Worm (Caenorhabditis elegans) whole organism, L1 larva: ENCODE data around the gene str-187.

Source experiments
- C16A3.4 ChIP-seq: fragments of 150-350 bp; optimal IDR thresholded peaks from 2 replicates; lab custom pipeline; 2014; ENCODE audit warnings: missing biosample characterization, missing genetic modification characterization
- C34B4.2 ChIP-seq: sonication (generic microtip); optimal IDR thresholded peaks from 2 replicates; lab custom pipeline; 2017; ENCODE audit warnings: mild to moderate bottlenecking, missing genetic modification characterization, missing compliant biosample characterization
- F16B12.6 ChIP-seq: fragments of 150-350 bp; optimal IDR thresholded peaks from 2 replicates; lab custom pipeline; 2014; ENCODE audit warnings: missing biosample characterization, missing genetic modification characterization
- ama-1 ChIP-seq: fragments of 150-350 bp; optimal IDR thresholded peaks from 2 replicates; lab custom pipeline; 2014
- ceh-63 ChIP-seq: fragments of 200-800 bp; sonication (Bioruptor generic); optimal IDR thresholded peaks from 2 replicates; lab custom pipeline; 2018; ENCODE audit warnings: mild to moderate bottlenecking, missing genetic modification characterization, missing compliant biosample characterization
- ceh-8 ChIP-seq: fragments of 200-800 bp; sonication (Bioruptor generic); optimal IDR thresholded peaks from 2 replicates; lab custom pipeline; 2018; ENCODE audit warnings: mild to moderate bottlenecking, missing genetic modification characterization, moderate library complexity, missing compliant biosample characterization
- ceh-82 ChIP-seq, 3 experiments: fragments of 150-350 bp in 1 of 3; sonication (generic microtip) in 2 of 3; optimal IDR thresholded peaks; 2 replicates each; lab custom pipeline; 2014 to 2017; ENCODE audit warnings: missing biosample characterization in 3 of 3, missing genetic modification characterization in 3 of 3
- ceh-90 ChIP-seq: sonication (generic microtip); optimal IDR thresholded peaks from 2 replicates; lab custom pipeline; 2016; ENCODE audit warnings: missing genetic modification characterization, missing compliant biosample characterization
- dpl-1 ChIP-seq, 3 experiments: fragments of 150-350 bp in 2 of 3; sonication (generic microtip) in 1 of 3; optimal IDR thresholded peaks; 2 replicates each; lab custom pipeline; 2014 to 2017; ENCODE audit warnings: missing biosample characterization in 3 of 3, missing genetic modification characterization in 3 of 3, missing genetic modification reagents in 3 of 3
- dsc-1 ChIP-seq: sonication (generic microtip); optimal IDR thresholded peaks from 2 replicates; lab custom pipeline; 2016; ENCODE audit warnings: mild to moderate bottlenecking, missing genetic modification characterization, missing compliant biosample characterization
- efl-1 ChIP-seq, 4 experiments: fragments of 150-350 bp; optimal IDR thresholded peaks in 3 of 4; peaks in 1 of 4; 1 replicate in 1 of 4; 2 replicates in 3 of 4; lab custom pipeline; 2014; ENCODE audit warnings: missing biosample characterization in 2 of 4, missing genetic modification characterization in 2 of 4, missing genetic modification reagents in 2 of 4
- efl-3 ChIP-seq: fragments of 200-800 bp; sonication (Bioruptor generic); optimal IDR thresholded peaks from 2 replicates; lab custom pipeline; 2018; ENCODE audit warnings: mild to moderate bottlenecking, missing genetic modification characterization, missing compliant biosample characterization
- egl-27 ChIP-seq, 2 experiments: fragments of 150-350 bp in 1 of 2; sonication (generic microtip); optimal IDR thresholded peaks; 3 replicates each; lab custom pipeline; 2017 to 2018; ENCODE audit warnings: missing biosample characterization in 2 of 2, missing genetic modification characterization in 2 of 2, missing genetic modification reagents in 2 of 2
- elt-2 ChIP-seq: sonication (generic microtip); optimal IDR thresholded peaks from 2 replicates; lab custom pipeline; 2016; ENCODE audit warnings: missing genetic modification characterization, mild to moderate bottlenecking, inconsistent platforms, missing compliant biosample characterization, missing genetic modification reagents
- fkh-8 ChIP-seq: sonication (generic microtip); optimal IDR thresholded peaks from 2 replicates; lab custom pipeline; 2016; ENCODE audit warnings: mild to moderate bottlenecking, missing genetic modification characterization, missing compliant biosample characterization
- fos-1 ChIP-seq: fragments of 150-350 bp; optimal IDR thresholded peaks from 2 replicates; lab custom pipeline; 2014; ENCODE audit warnings: missing biosample characterization, missing genetic modification characterization
- grh-1 ChIP-seq: fragments of 200-800 bp; sonication (Bioruptor generic); IDR thresholded peaks from 2 replicates; pipeline ENCODE4 v1.3.6; 2022; ENCODE audit warnings: missing genetic modification reagents, missing genetic modification characterization, missing compliant biosample characterization
- hlh-17 ChIP-seq: fragments of 200-800 bp; sonication (Bioruptor generic); optimal IDR thresholded peaks from 2 replicates; lab custom pipeline; 2018; ENCODE audit warnings: missing genetic modification characterization, mild to moderate bottlenecking, missing compliant biosample characterization, moderate library complexity, borderline replicate concordance
- hpl-2 ChIP-seq: fragments of 150-350 bp; optimal IDR thresholded peaks from 2 replicates; lab custom pipeline; 2014; ENCODE audit warnings: missing biosample characterization, missing genetic modification reagents, missing genetic modification characterization
- isw-1 ChIP-seq: fragments of 200-800 bp; sonication (Bioruptor generic); IDR thresholded peaks from 2 replicates; pipeline ENCODE4 v1.3.6; 2022; ENCODE audit warnings: missing genetic modification characterization, missing compliant biosample characterization
- lin-13 ChIP-seq: fragments of 150-350 bp; optimal IDR thresholded peaks from 2 replicates; lab custom pipeline; 2014; ENCODE audit warnings: missing biosample characterization, missing genetic modification reagents, missing genetic modification characterization
- lin-35 ChIP-seq, 2 experiments: fragments of 150-350 bp; optimal IDR thresholded peaks; 2 replicates each; lab custom pipeline; 2014; ENCODE audit warnings: missing biosample characterization in 2 of 2, missing genetic modification characterization in 2 of 2, missing genetic modification reagents in 2 of 2
- lin-39 ChIP-seq: fragments of 150-350 bp; optimal IDR thresholded peaks from 2 replicates; lab custom pipeline; 2014; ENCODE audit warnings: missing biosample characterization, missing genetic modification reagents, missing genetic modification characterization
- lsy-2 ChIP-seq, 2 experiments: fragments of 150-350 bp; optimal IDR thresholded peaks; 2 replicates each; lab custom pipeline; 2014; ENCODE audit warnings: missing biosample characterization in 2 of 2, missing genetic modification characterization in 2 of 2
- mab-9 ChIP-seq: fragments of 200-800 bp; sonication (Bioruptor generic); IDR thresholded peaks from 2 replicates; pipeline ENCODE4 v1.3.6; 2022; ENCODE audit warnings: missing genetic modification reagents, missing genetic modification characterization, missing compliant biosample characterization
- mdl-1 ChIP-seq, 2 experiments: fragments of 150-350 bp; optimal IDR thresholded peaks; 2 replicates each; lab custom pipeline; 2014 to 2017; ENCODE audit warnings: missing biosample characterization in 2 of 2, missing genetic modification characterization in 2 of 2, inconsistent platforms in 1 of 2
- mef-2 ChIP-seq: fragments of 150-350 bp; optimal IDR thresholded peaks from 2 replicates; lab custom pipeline; 2014; ENCODE audit warnings: missing biosample characterization, missing genetic modification characterization
- mep-1 ChIP-seq: fragments of 150-350 bp; optimal IDR thresholded peaks from 2 replicates; lab custom pipeline; 2014; ENCODE audit warnings: missing biosample characterization, missing genetic modification characterization
- nhr-12 ChIP-seq: sonication (generic microtip); optimal IDR thresholded peaks from 2 replicates; lab custom pipeline; 2017; ENCODE audit warnings: missing biosample characterization, missing genetic modification characterization
- nhr-19 ChIP-seq: fragments of 200-800 bp; sonication (Bioruptor generic); conservative IDR thresholded peaks from 2 replicates; pipeline ENCODE4 v1.3.6; 2022; ENCODE audit warnings: missing genetic modification characterization, missing compliant biosample characterization
- nhr-71 ChIP-seq: sonication (generic microtip); optimal IDR thresholded peaks from 2 replicates; lab custom pipeline; 2016; ENCODE audit warnings: mild to moderate bottlenecking, missing genetic modification characterization, moderate library complexity, missing compliant biosample characterization
- nhr-77 ChIP-seq: fragments of 150-350 bp; optimal IDR thresholded peaks from 2 replicates; lab custom pipeline; 2014; ENCODE audit warnings: missing biosample characterization, missing genetic modification characterization
- nhr-84 ChIP-seq: sonication (generic microtip); optimal IDR thresholded peaks from 2 replicates; lab custom pipeline; 2017; ENCODE audit warnings: missing biosample characterization, missing genetic modification characterization
- nhr-85 ChIP-seq: sonication (generic microtip); peaks from one replicate; lab custom pipeline; 2016; ENCODE audit warnings: missing genetic modification characterization, inconsistent platforms, missing compliant biosample characterization
- snpc-4 ChIP-seq: fragments of 150-350 bp; optimal IDR thresholded peaks from 2 replicates; lab custom pipeline; 2014; ENCODE audit warnings: missing biosample characterization, missing genetic modification characterization
- sox-4 ChIP-seq: sonication (generic microtip); optimal IDR thresholded peaks from 2 replicates; lab custom pipeline; 2016; ENCODE audit warnings: missing genetic modification characterization, missing compliant biosample characterization
- sup-37 ChIP-seq: fragments of 200-800 bp; sonication (Bioruptor generic); optimal IDR thresholded peaks from 2 replicates; lab custom pipeline; 2018; ENCODE audit warnings: mild to moderate bottlenecking, missing genetic modification characterization, missing compliant biosample characterization
- swsn-7 ChIP-seq: sonication (generic microtip); optimal IDR thresholded peaks from 2 replicates; lab custom pipeline; 2016; ENCODE audit warnings: missing genetic modification characterization, missing compliant biosample characterization
- tlp-1 ChIP-seq: fragments of 150-350 bp; optimal IDR thresholded peaks from 2 replicates; lab custom pipeline; 2014; ENCODE audit warnings: missing biosample characterization, missing genetic modification characterization
- unc-30 ChIP-seq: sonication (generic microtip); optimal IDR thresholded peaks from 2 replicates; lab custom pipeline; 2017; ENCODE audit warnings: missing biosample characterization, missing genetic modification characterization
- unc-86 ChIP-seq: sonication (generic microtip); optimal IDR thresholded peaks from 2 replicates; lab custom pipeline; 2016; ENCODE audit warnings: missing genetic modification characterization, missing compliant biosample characterization
- zag-1 ChIP-seq: fragments of 150-350 bp; optimal IDR thresholded peaks from 2 replicates; lab custom pipeline; 2014; ENCODE audit warnings: missing biosample characterization, missing genetic modification characterization
- ztf-11 ChIP-seq, 2 experiments: sonication (generic microtip); optimal IDR thresholded peaks; 2 replicates each; lab custom pipeline; 2016 to 2017; ENCODE audit warnings: missing genetic modification characterization in 2 of 2, missing biosample characterization in 1 of 2, missing compliant biosample characterization in 1 of 2

The str-187 gene

ce11 chrIV:17253435-17253834 lies 11.9 kb upstream of the str-187 start:
- TF ChIP-seq unc-30 (tag; lab: Kevin White, UChicago) (no peak), nhr-84 (no peak), snpc-4 (tag; lab: Kevin White, UChicago) (no peak), lin-13 (GFP tag; lab: Kevin White, UChicago) (no peak), tlp-1 (tag; lab: Kevin White, UChicago) (no peak), hpl-2 (GFP tag; lab: Kevin White, UChicago) (no peak), ceh-90 (no peak), dsc-1 (tag; lab: Kevin White, UChicago) (no peak), lsy-2 (tag; optimal IDR thresholded peaks at IDR 0.05; lab: Kevin White, UChicago) (no peak), mef-2 (no peak), efl-3 (GFP tag; lab: Kevin White, UChicago) (no peak), ama-1 (lab: Kevin White, UChicago) (no peak), swsn-7 (no peak), ceh-82 (tag; optimal IDR thresholded peaks at IDR 0.05; lab: Kevin White, UChicago) (no peak), ztf-11 (tag; optimal IDR thresholded peaks at IDR 0.05; lab: Kevin White, UChicago) (no peak), sox-4 (tag; lab: Kevin White, UChicago) (no peak)
- TF ChIP-seq, all 84 proteins: peak for 0

ce11 chrIV:17255001-17255400 lies 10.4 kb upstream of the str-187 start, which contains the start of gene gtf-2E1:
TSS of gene gtf-2E1 (plus strand) at chrIV:17255301.
- TF ChIP-seq efl-1 (optimal IDR thresholded peaks at IDR 0.05; lab: Kevin White, UChicago) = no peak
- no peak for TF ChIP-seq efl-1 (GFP tag; optimal IDR thresholded peaks at IDR 0.05 in 1 of 2; lab: Kevin White, UChicago)
- TF ChIP-seq egl-27 (tag; optimal IDR thresholded peaks at IDR 0.05; lab: Kevin White, UChicago) = no peak
- TF ChIP-seq F16B12.6 (tag; lab: Kevin White, UChicago) = no peak
- TF ChIP-seq tlp-1 (tag; lab: Kevin White, UChicago) = no peak
- no peak for TF ChIP-seq nhr-77 (tag; lab: Kevin White, UChicago)
- no peak for TF ChIP-seq ceh-63
- no peak for TF ChIP-seq sup-37 (GFP tag; lab: Kevin White, UChicago)
- TF ChIP-seq mdl-1 (tag; optimal IDR thresholded peaks at IDR 0.05; lab: Kevin White, UChicago) = no peak
- no peak for TF ChIP-seq sox-4 (tag; lab: Kevin White, UChicago)
- no peak for TF ChIP-seq hlh-17 (GFP tag; lab: Kevin White, UChicago)
- no peak for TF ChIP-seq zag-1 (tag; lab: Kevin White, UChicago)
- no peak for TF ChIP-seq elt-2 (tag; lab: Kevin White, UChicago)
- TF ChIP-seq mep-1 (tag; lab: Kevin White, UChicago) = no peak
- TF ChIP-seq isw-1 (GFP tag; lab: Robert Waterston, UW) = no peak
- no peak for TF ChIP-seq C34B4.2 (tag; lab: Kevin White, UChicago)
- no peak for TF ChIP-seq ztf-11 (tag; optimal IDR thresholded peaks at IDR 0.05; lab: Kevin White, UChicago)
- no peak for TF ChIP-seq nhr-71 (tag; lab: Kevin White, UChicago)
- no peak for TF ChIP-seq ama-1 (lab: Kevin White, UChicago)
- no peak for TF ChIP-seq nhr-85 (tag; lab: Kevin White, UChicago)
- TF ChIP-seq mab-9 (GFP tag; lab: Robert Waterston, UW) = no peak

- TF ChIP-seq C34B4.2 (tag; lab: Kevin White, UChicago) = no peak
- no peak for TF ChIP-seq fkh-8 (tag; lab: Kevin White, UChicago)
- TF ChIP-seq nhr-19 (GFP tag; lab: Robert Waterston, UW) = no peak
- TF ChIP-seq lin-39 (tag; lab: Kevin White, UChicago) = no peak
- TF ChIP-seq efl-1 (optimal IDR thresholded peaks at IDR 0.05; lab: Kevin White, UChicago) = no peak
- TF ChIP-seq efl-1 (GFP tag; optimal IDR thresholded peaks at IDR 0.05 in 1 of 2; lab: Kevin White, UChicago) = peak in 1 of 2 experiments; percentile 50
These were observed 6.6 kb upstream of the str-187 start for ce11 chrIV:17258824-17259223.

ce11 chrIV:17259310-17259709 lies 6.1 kb upstream of the str-187 start, which contains the start of gene phyh-1:
TSS of gene phyh-1 (minus strand) at chrIV:17259410.
- TF ChIP-seq nhr-12 (tag; lab: Kevin White, UChicago) = no peak
- no peak for TF ChIP-seq lin-13 (GFP tag; lab: Kevin White, UChicago)
- TF ChIP-seq hpl-2 (GFP tag; lab: Kevin White, UChicago) = no peak
- no peak for TF ChIP-seq lin-35 (GFP tag; optimal IDR thresholded peaks at IDR 0.05; lab: Kevin White, UChicago)
- no peak for TF ChIP-seq dpl-1 (GFP tag; optimal IDR thresholded peaks at IDR 0.05; lab: Kevin White, UChicago)
- TF ChIP-seq sup-37 (GFP tag; lab: Kevin White, UChicago) = no peak
- no peak for TF ChIP-seq nhr-84
- no peak for TF ChIP-seq ceh-82 (tag; optimal IDR thresholded peaks at IDR 0.05; lab: Kevin White, UChicago)
- TF ChIP-seq unc-86 (tag; lab: Kevin White, UChicago) = no peak
- TF ChIP-seq C16A3.4 (tag; lab: Kevin White, UChicago) = no peak
- TF ChIP-seq ceh-8 (GFP tag; lab: Kevin White, UChicago) = no peak
- TF ChIP-seq fos-1 (tag; lab: Kevin White, UChicago) = no peak
- TF ChIP-seq grh-1 (GFP tag; lab: Robert Waterston, UW) = no peak
- no peak for TF ChIP-seq lin-39 (tag; lab: Kevin White, UChicago)
